Worm (Caenorhabditis elegans): ENCODE results near the gene C37C3.12.

DNA sequence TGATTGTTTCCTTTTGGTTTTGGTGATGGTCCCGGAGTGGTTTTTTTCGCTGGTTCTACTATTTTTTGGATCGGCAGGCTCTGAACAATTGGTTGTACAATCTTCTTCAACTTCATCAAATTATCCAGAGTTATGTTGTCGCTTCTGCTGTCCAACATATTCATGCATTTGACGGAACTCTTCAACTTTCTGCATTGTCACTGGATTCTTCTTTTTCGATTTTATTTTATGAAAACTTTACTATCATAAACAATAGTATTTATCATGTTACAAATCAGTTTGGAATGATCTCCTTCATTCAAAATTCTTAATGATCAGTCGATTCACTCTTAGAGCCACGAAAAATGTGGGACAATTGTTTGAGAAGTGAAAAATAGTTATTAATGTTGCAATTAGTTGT lies 12.7 kb upstream of the C37C3.12 start:
- no peak for TF ChIP-seq ztf-16 (tag; optimal IDR thresholded peaks at IDR 0.05)
- no peak for TF ChIP-seq pat-9 (tag; optimal IDR thresholded peaks at IDR 0.05)
- no peak for TF ChIP-seq ceh-48 (tag; optimal IDR thresholded peaks at IDR 0.05)
- TF ChIP-seq ceh-14 (tag; optimal IDR thresholded peaks at IDR 0.05): no peak
- TF ChIP-seq sox-2 (GFP tag; IDR thresholded peaks at IDR 0.05): no peak
- TF ChIP-seq ttx-3 (tag; optimal IDR thresholded peaks at IDR 0.05): no peak

Data from whole organism, late embryonic.